Fruit fly (Drosophila melanogaster) whole organism: ENCODE results near the gene Ras85D.

Source experiments
- CG8478 ChIP-seq: fragments of >200 bp; optimal IDR thresholded peaks from 2 replicates; lab custom pipeline; 2018; ENCODE audit warnings: inconsistent platforms
- Dll ChIP-seq: fragments of >200 bp; optimal IDR thresholded peaks from 2 replicates; lab custom pipeline; 2017
- EcR ChIP-seq, 2 experiments: fragments of >200 bp; optimal IDR thresholded peaks; 2 replicates each; lab custom pipeline; 2017; ENCODE audit warnings: missing biosample characterization in 2 of 2, missing genetic modification characterization in 2 of 2, missing genetic modification reagents in 2 of 2
- pan ChIP-seq: fragments of >200 bp; optimal IDR thresholded peaks from 2 replicates; lab custom pipeline; 2017
- psq ChIP-seq: fragments of >200 bp; optimal IDR thresholded peaks from 2 replicates; lab custom pipeline; 2017
- usp ChIP-seq: fragments of >200 bp; optimal IDR thresholded peaks from 2 replicates; lab custom pipeline; 2017; ENCODE audit warnings: missing biosample characterization, missing genetic modification characterization, mixed read lengths

Ras85D gene

DNA sequence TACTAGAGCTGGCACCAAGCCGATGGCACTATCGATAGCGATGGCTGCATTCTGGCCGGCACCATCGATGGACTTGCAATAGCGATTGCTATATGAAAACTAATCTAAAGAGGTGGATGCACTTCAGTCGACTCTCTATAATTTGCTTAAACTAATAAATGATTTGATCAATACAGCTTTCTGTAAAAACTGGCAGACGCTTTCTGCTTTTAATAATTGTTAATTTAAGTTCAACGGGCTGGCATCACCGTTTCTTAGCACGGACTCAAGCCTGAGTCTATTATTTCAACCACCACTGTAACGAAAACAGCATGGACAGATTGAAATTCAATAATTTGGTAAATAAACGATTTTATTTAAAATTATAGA lies at the start of gene Ras85D, which contains the start of gene Rlb1:
TSS of gene Ras85D (minus strand) at position 16 of the 369 bp plus-strand sequence.
TSS of gene Rlb1 (plus strand) at position 276 of the 369 bp plus-strand sequence.
- TF ChIP-seq CG8478 (lab: Kevin White, UChicago): no peak
- no peak for TF ChIP-seq usp (GFP tag; lab: Kevin White, UChicago)
- TF ChIP-seq Dll (lab: Kevin White, UChicago): no peak
- no peak for TF ChIP-seq psq (lab: Kevin White, UChicago)
- TF ChIP-seq pan (lab: Kevin White, UChicago): no peak

DNA sequence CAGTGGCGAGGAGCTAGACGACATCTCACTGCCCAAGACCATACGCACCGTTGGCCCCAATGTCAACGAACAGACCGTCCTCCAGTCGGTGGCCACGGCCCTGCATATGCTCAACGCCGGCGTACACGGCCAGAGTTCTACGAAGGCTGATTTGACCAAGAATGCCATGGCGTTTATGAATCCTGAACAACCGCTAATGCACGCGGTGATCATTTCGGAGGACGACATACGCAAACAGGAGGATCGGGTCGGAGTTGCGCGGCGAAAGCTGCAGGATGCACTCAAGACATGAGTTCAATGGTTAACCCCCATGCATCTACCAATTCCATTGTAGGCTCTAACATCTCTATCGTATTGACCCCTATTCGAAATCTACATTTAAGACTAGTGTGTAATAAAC lies 48.3 kb upstream of the Ras85D start:
- no peak for TF ChIP-seq pan (lab: Kevin White, UChicago)
- TF ChIP-seq usp (GFP tag; lab: Kevin White, UChicago): no peak
- TF ChIP-seq EcR (GFP tag; optimal IDR thresholded peaks at IDR 0.05; lab: Kevin White, UChicago): no peak
- no peak for TF ChIP-seq psq (lab: Kevin White, UChicago)
- no peak for TF ChIP-seq CG8478 (lab: Kevin White, UChicago)
- no peak for TF ChIP-seq Dll (lab: Kevin White, UChicago)

DNA sequence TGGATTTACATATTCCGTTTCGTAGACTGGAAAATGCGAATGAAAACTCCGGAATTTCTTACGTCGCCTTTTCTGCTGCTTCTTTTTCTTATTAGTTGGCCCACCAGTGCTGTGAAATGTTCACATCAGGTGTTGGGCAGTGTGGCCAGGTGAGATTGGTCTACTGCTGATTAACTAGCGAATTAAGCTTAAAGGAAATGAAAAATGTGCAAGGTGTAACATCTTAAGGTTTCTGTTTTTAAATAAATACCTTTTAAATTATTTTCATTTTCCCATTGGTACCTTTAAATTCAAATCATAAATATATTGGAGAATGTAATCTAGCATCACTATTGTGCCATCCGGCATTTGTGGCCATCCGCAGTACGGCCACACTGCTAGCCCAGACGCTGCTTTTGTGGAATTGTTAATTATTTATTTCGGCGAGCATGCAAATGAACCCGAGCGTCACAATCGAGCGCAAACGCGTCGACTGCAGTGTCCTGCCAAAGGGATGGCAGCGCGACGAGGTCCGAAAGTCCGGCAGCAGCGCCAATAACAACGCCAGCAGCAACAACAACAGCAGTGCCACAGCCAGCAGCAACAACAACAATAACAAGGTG lies 46.6 kb upstream of the Ras85D start, which contains the start of the genes AP-1mu and MBD-like:
TSS of gene AP-1mu (minus strand) at position 113 of the 602 bp plus-strand sequence.
TSS of gene MBD-like (plus strand) at position 348 of the 602 bp plus-strand sequence.
- TF ChIP-seq psq (lab: Kevin White, UChicago) (no peak), EcR (GFP tag; optimal IDR thresholded peaks at IDR 0.05; lab: Kevin White, UChicago) (no peak), Dll (lab: Kevin White, UChicago) (no peak), pan (lab: Kevin White, UChicago) (no peak), usp (GFP tag; lab: Kevin White, UChicago) (no peak), CG8478 (lab: Kevin White, UChicago) (no peak)

DNA sequence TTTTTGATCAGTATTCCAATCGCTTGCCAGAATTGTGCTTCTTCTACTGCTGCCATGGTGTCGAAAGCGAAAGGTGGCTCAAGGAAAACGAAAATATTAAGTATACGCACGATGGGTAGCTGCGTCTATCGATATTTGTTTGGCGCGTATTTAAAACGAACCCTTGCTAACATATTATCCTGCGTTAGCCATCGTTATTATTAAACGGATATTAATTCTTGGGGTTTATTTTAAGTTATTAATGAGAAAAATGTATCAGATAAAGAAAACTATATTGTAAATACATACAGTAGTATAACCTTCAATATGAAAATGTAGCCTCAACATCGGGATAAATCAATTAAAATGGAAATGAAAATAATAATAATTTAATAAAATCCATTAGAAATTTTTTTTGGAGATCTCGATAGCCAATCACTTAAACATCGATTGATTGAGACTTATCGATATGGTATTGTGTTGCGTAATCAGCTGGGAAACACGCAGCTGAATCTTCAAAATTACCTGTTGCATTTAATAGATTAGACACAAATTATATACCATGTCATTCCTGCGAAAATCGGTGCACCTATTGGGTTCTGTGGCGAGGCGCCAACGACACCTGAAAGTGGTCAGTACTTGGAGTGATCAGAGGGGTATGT lies 42.6 kb upstream of the Ras85D start, which contains the start of the genes CG9386 and BckdhA:
TSS of gene CG9386 (minus strand) at position 75 of the 641 bp plus-strand sequence.
TSS of gene BckdhA (plus strand) at position 452 of the 641 bp plus-strand sequence.
- TF ChIP-seq pan (lab: Kevin White, UChicago): no peak

- no peak for TF ChIP-seq usp (GFP tag; lab: Kevin White, UChicago)
- no peak for TF ChIP-seq Dll (lab: Kevin White, UChicago)
- no peak for TF ChIP-seq psq (lab: Kevin White, UChicago)
Measured at dm6 chr3R:9551659-9552435, 39.0 kb upstream of the Ras85D start, which contains the start of the genes mura and RnpS1. Gene mura (minus strand): TSS chr3R:9551806. Gene RnpS1 (plus strand): TSS chr3R:9552034.

DNA sequence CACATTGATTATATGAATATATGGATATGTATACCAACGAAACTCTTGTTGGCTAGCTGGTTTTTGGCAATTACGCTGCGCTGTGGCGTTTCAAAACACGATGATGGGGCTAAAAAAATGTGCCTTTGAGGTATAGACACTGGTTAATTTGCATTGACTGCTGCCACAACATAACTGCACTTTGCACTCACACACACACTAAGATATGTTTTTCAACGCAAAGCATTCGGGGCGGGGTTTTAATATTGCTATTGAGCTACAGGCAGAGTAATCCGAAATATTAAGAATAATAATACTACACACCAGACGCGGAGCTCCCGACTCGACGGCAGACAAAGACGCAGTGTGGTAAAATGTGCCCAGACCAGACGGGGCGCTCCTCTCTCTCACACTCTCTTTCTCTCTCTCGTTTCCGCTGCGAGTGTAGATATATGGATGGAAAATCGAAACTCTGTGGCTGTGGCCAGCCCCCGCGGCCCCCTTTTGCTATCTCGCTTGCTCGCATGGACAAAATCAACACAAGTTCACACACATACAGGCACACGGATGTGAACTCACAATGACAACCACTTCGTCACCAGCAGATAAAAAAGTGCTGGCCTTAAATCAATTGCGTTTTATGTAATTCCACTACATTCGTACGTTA lies 38.3 kb upstream of the Ras85D start:
- TF ChIP-seq Dll (lab: Kevin White, UChicago) (peak; percentile 93), usp (GFP tag; lab: Kevin White, UChicago) (no peak)

dm6 chr3R:9550265-9551012 lies 37.6 kb upstream of the Ras85D start:
- TF ChIP-seq psq (lab: Kevin White, UChicago) (no peak), usp (GFP tag; lab: Kevin White, UChicago) (no peak), Dll (lab: Kevin White, UChicago) (no peak), EcR (GFP tag; optimal IDR thresholded peaks at IDR 0.05; lab: Kevin White, UChicago) (no peak), pan (lab: Kevin White, UChicago) (no peak), CG8478 (lab: Kevin White, UChicago) (no peak)

DNA sequence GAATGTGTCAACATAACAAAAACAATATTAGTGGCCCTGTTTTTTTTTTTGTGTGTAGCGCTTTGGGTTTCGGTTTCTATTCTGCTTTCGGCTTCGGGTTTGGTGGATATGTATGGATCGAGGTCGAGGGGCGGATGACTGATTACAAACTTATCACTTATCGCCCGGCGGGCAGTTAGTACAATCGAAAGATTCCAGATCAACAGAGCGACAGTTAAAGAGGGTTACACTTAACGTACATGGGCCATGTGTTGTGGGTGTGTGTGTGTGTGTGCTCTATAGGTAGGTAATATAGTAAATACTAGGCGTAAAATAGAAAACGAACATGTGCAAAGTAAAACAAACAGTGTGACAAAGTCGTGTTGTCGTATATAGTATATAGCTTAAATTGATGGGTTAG lies 35.9 kb upstream of the Ras85D start:
- TF ChIP-seq EcR (GFP tag; optimal IDR thresholded peaks at IDR 0.05; lab: Kevin White, UChicago) (no peak), Dll (lab: Kevin White, UChicago) (no peak), usp (GFP tag; lab: Kevin White, UChicago) (no peak), psq (lab: Kevin White, UChicago) (no peak), pan (lab: Kevin White, UChicago) (no peak), CG8478 (lab: Kevin White, UChicago) (no peak)

- TF ChIP-seq pan (lab: Kevin White, UChicago): no peak
- TF ChIP-seq EcR (GFP tag; optimal IDR thresholded peaks at IDR 0.05; lab: Kevin White, UChicago): no peak
- TF ChIP-seq Dll (lab: Kevin White, UChicago): no peak
- no peak for TF ChIP-seq CG8478 (lab: Kevin White, UChicago)
- no peak for TF ChIP-seq usp (GFP tag; lab: Kevin White, UChicago)
- no peak for TF ChIP-seq psq (lab: Kevin White, UChicago)
Measured at dm6 chr3R:9546808-9547381, 34.0 kb upstream of the Ras85D start.
